Worm (Caenorhabditis elegans) whole organism, mixed stage, embryonic: ENCODE data around the gene vha-17.

Experiments
- blmp-1 ChIP-seq: fragments of 150-350 bp; optimal IDR thresholded peaks from 2 replicates; lab custom pipeline; 2014; ENCODE audit warnings: missing biosample characterization, missing genetic modification characterization
- nhr-2 ChIP-seq: fragments of 150-350 bp; optimal IDR thresholded peaks from 2 replicates; lab custom pipeline; 2014; ENCODE audit warnings: missing biosample characterization, missing genetic modification characterization
- snpc-4 ChIP-seq: fragments of 150-350 bp; optimal IDR thresholded peaks from 2 replicates; lab custom pipeline; 2014; ENCODE audit warnings: missing biosample characterization, missing genetic modification characterization
- unc-62 ChIP-seq: fragments of 150-350 bp; optimal IDR thresholded peaks from 2 replicates; lab custom pipeline; 2014; ENCODE audit warnings: missing biosample characterization, missing genetic modification reagents, missing genetic modification characterization
- zip-8 ChIP-seq: fragments of 150-350 bp; optimal IDR thresholded peaks from 2 replicates; lab custom pipeline; 2014; ENCODE audit warnings: missing biosample characterization, missing genetic modification characterization

- no peak for TF ChIP-seq zip-8 (tag; lab: Kevin White, UChicago)
- TF ChIP-seq snpc-4 (tag; lab: Kevin White, UChicago): no peak
- TF ChIP-seq blmp-1 (tag; lab: Kevin White, UChicago): no peak
- no peak for TF ChIP-seq unc-62 (GFP tag; lab: Kevin White, UChicago)
- no peak for TF ChIP-seq nhr-2 (tag; lab: Kevin White, UChicago)
Observed at ce11 chrIV:9274008-9274529, 47.5 kb upstream of the vha-17 start, which contains the start of gene nmy-3.
